Fruit fly (Drosophila melanogaster): Measurements from ENCODE around the gene Pop1.

Pop1 gene

dm6 chrX:5604181-5604580 lies 18.3 kb upstream of the Pop1 start (continued):
- TF ChIP-seq CG34422 (GFP tag; IDR thresholded peaks at IDR 0.05) (0 out of 3 replicates have a peak, but pooled peaks have one; percentile 38), CG7372 (GFP tag; IDR thresholded peaks at IDR 0.05) (0 out of 2 replicates have a peak, but pooled peaks have one; percentile 10), ranshi (GFP tag; IDR thresholded peaks at IDR 0.05) (peak; percentile 39; the same call in 1 of the 2 replicates), Fer3 (tag; optimal IDR thresholded peaks at IDR 0.05) (peak; percentile 14), CG7357 (GFP tag; IDR thresholded peaks at IDR 0.05) (0 out of 3 replicates have a peak, but pooled peaks have one; percentile 25), Vsx1 (GFP tag; optimal IDR thresholded peaks at IDR 0.05) (peak; percentile 57), ato (GFP tag; IDR thresholded peaks at IDR 0.05; ENCODE audit: partially characterized antibody) (no peak), CG4424 (GFP tag; optimal IDR thresholded peaks at IDR 0.05) (peak; percentile 31), slbo (GFP tag; IDR thresholded peaks at IDR 0.05) (peak; percentile 63), D (optimal IDR thresholded peaks at IDR 0.05) (no peak), D (GFP tag; optimal IDR thresholded peaks at IDR 0.05) (peak; percentile 15), CG14965 (GFP tag; optimal IDR thresholded peaks at IDR 0.05; ENCODE audit: borderline replicate concordance) (no peak), CG13424 (tag; optimal IDR thresholded peaks at IDR 0.05) (peak; percentile 33), nmo (GFP tag; optimal IDR thresholded peaks at IDR 0.05) (peak; percentile 47), nom (GFP tag; optimal IDR thresholded peaks at IDR 0.05) (no peak), CG14014 (GFP tag; IDR thresholded peaks at IDR 0.05) (0 out of 2 replicates have a peak, but pooled peaks have one; percentile 32), CG14710 (tag; optimal IDR thresholded peaks at IDR 0.05) (peak; percentile 34), Xrp1 (GFP tag; IDR thresholded peaks at IDR 0.05) (peak; percentile 62; the same call in 1 of the 2 replicates), CG8478 (optimal IDR thresholded peaks at IDR 0.05) (no peak), CG32532 (GFP tag; IDR thresholded peaks at IDR 0.05) (peak; percentile 58; the same call in 1 of the 2 replicates), Usf (GFP tag; optimal IDR thresholded peaks at IDR 0.05) (no peak), Oli (tag; optimal IDR thresholded peaks at IDR 0.05) (peak; percentile 42), CG18619 (GFP tag; optimal IDR thresholded peaks at IDR 0.05) (peak; percentile 8), CG9215 (GFP tag; IDR thresholded peaks at IDR 0.05) (no peak), Ets65A (GFP tag) (peak; percentile 63), zen (tag; optimal IDR thresholded peaks at IDR 0.05) (peak; percentile 64), chif (GFP tag; optimal IDR thresholded peaks at IDR 0.05) (peak in 1 of 2 experiments; percentile 18), wor (GFP tag; IDR thresholded peaks at IDR 0.05) (0 out of 2 replicates have a peak, but pooled peaks have one; percentile 19), Ptx1 (GFP tag; IDR thresholded peaks at IDR 0.05) (peak; percentile 36; the same call in 1 of the 2 replicates), CG3995 (GFP tag; optimal IDR thresholded peaks at IDR 0.05) (no peak), Hr78 (GFP tag; optimal IDR thresholded peaks at IDR 0.05) (no peak), Nf-YB (GFP tag; optimal IDR thresholded peaks at IDR 0.05) (peak; percentile 1), caup (GFP tag; optimal IDR thresholded peaks at IDR 0.05; ENCODE audit: severe bottlenecking) (peak; percentile 21), prd (optimal IDR thresholded peaks at IDR 0.05) (no peak), prd (GFP tag; IDR thresholded peaks at IDR 0.05) (peak; percentile 88), Xbp1 (GFP tag; optimal IDR thresholded peaks at IDR 0.05) (peak; percentile 14), sens-2 (GFP tag; IDR thresholded peaks at IDR 0.05) (0 out of 2 replicates have a peak, but pooled peaks have one; percentile 11), CG4404 (GFP tag; IDR thresholded peaks at IDR 0.05) (peak; percentile 73), dmrt11E (tag; optimal IDR thresholded peaks at IDR 0.05) (peak; percentile 63), CG9437 (GFP tag; optimal IDR thresholded peaks at IDR 0.05) (peak; percentile 1), CG16863 (GFP tag; optimal IDR thresholded peaks at IDR 0.05) (peak; percentile 29), ttk (GFP tag; IDR thresholded peaks at IDR 0.05) (peak; percentile 31; the same call in 1 of the 2 replicates), nerfin-1 (tag; optimal IDR thresholded peaks at IDR 0.05) (no peak)
